Fruit fly (Drosophila melanogaster) whole organism, embryonic: Measurements from ENCODE around the gene Kah.

Experiments
- Atf-2 ChIP-seq: fragments of 200-800 bp; sonication (Bioruptor generic); optimal IDR thresholded peaks from 2 replicates; lab custom pipeline; 2016; ENCODE audit warnings: missing biosample characterization, missing genetic modification characterization
- Atf3 ChIP-seq: fragments of 200-800 bp; sonication (Bioruptor generic); optimal IDR thresholded peaks from 3 replicates; lab custom pipeline; 2016; ENCODE audit warnings: missing biosample characterization, missing genetic modification characterization
- Bteb2 ChIP-seq: fragments of 200-800 bp; sonication (Bioruptor generic); optimal IDR thresholded peaks from 2 replicates; lab custom pipeline; 2016; ENCODE audit warnings: missing biosample characterization, missing genetic modification characterization
- CG10366 ChIP-seq: fragments of 200-800 bp; sonication (Bioruptor generic); IDR thresholded peaks from 2 replicates; pipeline ENCODE4 v1.3.6; 2022; ENCODE audit warnings: missing biosample characterization, missing genetic modification characterization
- CG11085 ChIP-seq: fragments of 200-800 bp; sonication (Bioruptor generic); IDR thresholded peaks from 2 replicates; pipeline ENCODE4 v1.3.6; 2022; ENCODE audit warnings: missing biosample characterization, missing genetic modification characterization
- CG11723 ChIP-seq: fragments of 200-800 bp; sonication (Bioruptor generic); optimal IDR thresholded peaks from 2 replicates; lab custom pipeline; 2017; ENCODE audit warnings: missing biosample characterization, mild to moderate bottlenecking, missing genetic modification characterization
- CG13624 ChIP-seq: fragments of 200-800 bp; sonication (Bioruptor generic); optimal IDR thresholded peaks from 2 replicates; lab custom pipeline; 2016; ENCODE audit warnings: missing biosample characterization, missing genetic modification characterization
- CG14667 ChIP-seq: fragments of 200-800 bp; sonication (Bioruptor generic); IDR thresholded peaks from 2 replicates; pipeline ENCODE4 v1.3.6; 2022; ENCODE audit warnings: missing biosample characterization, missing genetic modification characterization
- CG17912 ChIP-seq: fragments of 200-800 bp; sonication (Bioruptor generic); optimal IDR thresholded peaks from 2 replicates; lab custom pipeline; 2018; ENCODE audit warnings: missing biosample characterization, mild to moderate bottlenecking, missing genetic modification characterization
- CG18262 ChIP-seq: fragments of 200-800 bp; optimal IDR thresholded peaks from 3 replicates; lab custom pipeline; 2019; ENCODE audit warnings: missing biosample characterization, mild to moderate bottlenecking, missing genetic modification characterization, moderate library complexity
- CG18476 ChIP-seq: fragments of 200-800 bp; sonication (Bioruptor generic); optimal IDR thresholded peaks from 2 replicates; lab custom pipeline; 2016; ENCODE audit warnings: missing biosample characterization, mild to moderate bottlenecking, missing genetic modification characterization
- CG2678 ChIP-seq: fragments of 200-800 bp; sonication (Bioruptor generic); optimal IDR thresholded peaks from 3 replicates; lab custom pipeline; 2019; ENCODE audit warnings: missing biosample characterization, mild to moderate bottlenecking, missing genetic modification characterization, moderate library complexity
- CG2712 ChIP-seq: fragments of 200-800 bp; optimal IDR thresholded peaks from 3 replicates; lab custom pipeline; 2019; ENCODE audit warnings: missing biosample characterization, mild to moderate bottlenecking, missing genetic modification characterization, moderate library complexity
- CG31224 ChIP-seq: fragments of 200-800 bp; sonication (Bioruptor generic); IDR thresholded peaks from 2 replicates; pipeline ENCODE4 v1.3.6; 2022; ENCODE audit warnings: missing biosample characterization, missing genetic modification characterization
- CG3847 ChIP-seq: fragments of 200-800 bp; sonication (Bioruptor generic); IDR thresholded peaks from 2 replicates; pipeline ENCODE4 v1.3.6; 2022; ENCODE audit warnings: missing biosample characterization, missing genetic modification characterization
- CG4328 ChIP-seq: fragments of 200-800 bp; sonication (Bioruptor generic); optimal IDR thresholded peaks from 3 replicates; lab custom pipeline; 2017; ENCODE audit warnings: missing biosample characterization, missing genetic modification reagents, missing genetic modification characterization
- CG5953 ChIP-seq: fragments of 200-800 bp; sonication (Bioruptor generic); IDR thresholded peaks from 2 replicates; pipeline ENCODE4 v1.3.6; 2022; ENCODE audit warnings: missing biosample characterization, missing genetic modification characterization
- CG8290 ChIP-seq, 3 experiments: fragments of 200-800 bp; sonication (Bioruptor generic); optimal IDR thresholded peaks; 2 replicates each; lab custom pipeline; 2016 to 2019; ENCODE audit warnings: missing biosample characterization in 3 of 3, missing genetic modification characterization in 3 of 3, mild to moderate bottlenecking in 2 of 3, moderate library complexity in 1 of 3
- CG8765 ChIP-seq: fragments of 200-800 bp; sonication (Bioruptor generic); IDR thresholded peaks from 2 replicates; pipeline ENCODE4 v1.3.6; 2022; ENCODE audit warnings: missing biosample characterization, missing genetic modification characterization
- CG9215 ChIP-seq: fragments of 200-800 bp; sonication (Bioruptor generic); IDR thresholded peaks from 2 replicates; pipeline ENCODE4 v1.3.6; 2022; ENCODE audit warnings: missing biosample characterization, missing genetic modification characterization
- CG9727 ChIP-seq: fragments of 200-800 bp; sonication (Bioruptor generic); optimal IDR thresholded peaks from 3 replicates; lab custom pipeline; 2017; ENCODE audit warnings: missing biosample characterization, mild to moderate bottlenecking, missing genetic modification characterization
- CG9817 ChIP-seq: fragments of 200-800 bp; sonication (Bioruptor generic); optimal IDR thresholded peaks from 2 replicates; lab custom pipeline; 2018; ENCODE audit warnings: missing biosample characterization, mild to moderate bottlenecking, missing genetic modification characterization, moderate library complexity
- Camta ChIP-seq: fragments of 200-800 bp; sonication (Bioruptor generic); optimal IDR thresholded peaks from 2 replicates; lab custom pipeline; 2016; ENCODE audit warnings: missing biosample characterization, missing genetic modification characterization
- Fer1 ChIP-seq: fragments of 200-800 bp; sonication (Bioruptor generic); optimal IDR thresholded peaks from 2 replicates; lab custom pipeline; 2017; ENCODE audit warnings: missing biosample characterization, mild to moderate bottlenecking, missing genetic modification characterization
- HLH3B ChIP-seq: fragments of 200-800 bp; sonication (Bioruptor generic); IDR thresholded peaks from 2 replicates; pipeline ENCODE4 v1.3.6; 2022; ENCODE audit warnings: missing biosample characterization, missing genetic modification characterization
- HmgD ChIP-seq: fragments of 200-800 bp; sonication (Bioruptor generic); optimal IDR thresholded peaks from 3 replicates; lab custom pipeline; 2016; ENCODE audit warnings: missing biosample characterization, missing genetic modification characterization
- Hr3 ChIP-seq: fragments of 200-800 bp; sonication (Bioruptor generic); optimal IDR thresholded peaks from 3 replicates; lab custom pipeline; 2016; ENCODE audit warnings: missing biosample characterization, missing genetic modification characterization
- Hsf ChIP-seq: fragments of 200-800 bp; sonication (Bioruptor generic); optimal IDR thresholded peaks from 3 replicates; lab custom pipeline; 2016; ENCODE audit warnings: missing biosample characterization, missing genetic modification characterization
- NC2β ChIP-seq: fragments of 200-800 bp; sonication (Bioruptor generic); optimal IDR thresholded peaks from 2 replicates; lab custom pipeline; 2016; ENCODE audit warnings: missing biosample characterization, missing genetic modification characterization
- Ptx1 ChIP-seq: fragments of 200-800 bp; sonication (Bioruptor generic); IDR thresholded peaks from 2 replicates; pipeline ENCODE4 v1.3.6; 2022; ENCODE audit warnings: missing biosample characterization, missing genetic modification characterization
- abd-A ChIP-seq: fragments of 200-800 bp; sonication (Bioruptor generic); optimal IDR thresholded peaks from 3 replicates; lab custom pipeline; 2019; ENCODE audit warnings: missing biosample characterization, mild to moderate bottlenecking, missing genetic modification characterization, moderate library complexity
- ac ChIP-seq: fragments of 200-800 bp; sonication (Bioruptor generic); optimal IDR thresholded peaks from 3 replicates; lab custom pipeline; 2017; ENCODE audit warnings: missing biosample characterization, mild to moderate bottlenecking, missing genetic modification characterization
- az2 ChIP-seq: fragments of 200-800 bp; sonication (Bioruptor generic); optimal IDR thresholded peaks from 3 replicates; lab custom pipeline; 2016; ENCODE audit warnings: missing biosample characterization, missing genetic modification characterization
- chm ChIP-seq: fragments of 200-800 bp; sonication (Bioruptor generic); IDR thresholded peaks from 2 replicates; pipeline ENCODE4 v1.3.6; 2022; ENCODE audit warnings: missing biosample characterization, missing genetic modification characterization
- chn ChIP-seq: fragments of 200-800 bp; sonication (Bioruptor generic); optimal IDR thresholded peaks from 2 replicates; lab custom pipeline; 2016; ENCODE audit warnings: missing biosample characterization, missing genetic modification characterization
- dm ChIP-seq: fragments of 200-800 bp; sonication (Bioruptor generic); optimal IDR thresholded peaks from 3 replicates; lab custom pipeline; 2016; ENCODE audit warnings: missing biosample characterization, missing genetic modification characterization
- fd3F ChIP-seq: fragments of 200-800 bp; sonication (Bioruptor generic); optimal IDR thresholded peaks from 2 replicates; lab custom pipeline; 2018; ENCODE audit warnings: missing biosample characterization, mild to moderate bottlenecking, missing genetic modification characterization, moderate library complexity
- lilli ChIP-seq: fragments of 200-800 bp; sonication (Bioruptor generic); optimal IDR thresholded peaks from 3 replicates; lab custom pipeline; 2016; ENCODE audit warnings: missing biosample characterization, missing genetic modification characterization
- onecut ChIP-seq: fragments of 200-800 bp; sonication (Bioruptor generic); IDR thresholded peaks from 2 replicates; pipeline ENCODE4 v1.3.6; 2022; ENCODE audit warnings: missing biosample characterization, missing genetic modification characterization
- pho ChIP-seq: fragments of 200-800 bp; sonication (Bioruptor generic); optimal IDR thresholded peaks from 2 replicates; lab custom pipeline; 2016; ENCODE audit warnings: missing biosample characterization, missing genetic modification characterization
- pita ChIP-seq: fragments of 200-800 bp; sonication (Bioruptor generic); optimal IDR thresholded peaks from 2 replicates; lab custom pipeline; 2017; ENCODE audit warnings: missing biosample characterization, mild to moderate bottlenecking, missing genetic modification characterization
- scrt ChIP-seq: fragments of 200-800 bp; sonication (Bioruptor generic); optimal IDR thresholded peaks from 2 replicates; lab custom pipeline; 2018; ENCODE audit warnings: missing biosample characterization, mild to moderate bottlenecking, missing genetic modification characterization, moderate library complexity
- sd ChIP-seq: fragments of 200-800 bp; sonication (Bioruptor generic); optimal IDR thresholded peaks from 3 replicates; lab custom pipeline; 2018; ENCODE audit warnings: missing biosample characterization, mild to moderate bottlenecking, missing genetic modification characterization, moderate library complexity
- sens ChIP-seq: fragments of 200-800 bp; sonication (Bioruptor generic); peaks from one replicate; lab custom pipeline; 2016; ENCODE audit warnings: missing biosample characterization, missing genetic modification characterization
- slou ChIP-seq: fragments of 200-800 bp; sonication (Bioruptor generic); optimal IDR thresholded peaks from 3 replicates; lab custom pipeline; 2016; ENCODE audit warnings: missing biosample characterization, missing genetic modification characterization
- tin ChIP-seq: fragments of 200-800 bp; sonication (Bioruptor generic); optimal IDR thresholded peaks from 3 replicates; lab custom pipeline; 2016; ENCODE audit warnings: missing biosample characterization, missing genetic modification characterization
- toy ChIP-seq: fragments of 200-800 bp; sonication (Bioruptor generic); IDR thresholded peaks from 2 replicates; pipeline ENCODE4 v1.3.6; 2022; ENCODE audit warnings: missing biosample characterization, missing genetic modification characterization
- twi ChIP-seq: fragments of 200-800 bp; optimal IDR thresholded peaks from 2 replicates; lab custom pipeline; 2019; ENCODE audit warnings: missing biosample characterization, mild to moderate bottlenecking, missing genetic modification characterization, moderate library complexity
- vfl ChIP-seq: fragments of 200-800 bp; sonication (Bioruptor generic); optimal IDR thresholded peaks from 2 replicates; lab custom pipeline; 2016; ENCODE audit warnings: missing biosample characterization, missing genetic modification characterization
- wek ChIP-seq: fragments of 200-800 bp; sonication (Bioruptor generic); optimal IDR thresholded peaks from 3 replicates; lab custom pipeline; 2018; ENCODE audit warnings: missing biosample characterization, mild to moderate bottlenecking, missing genetic modification characterization, moderate library complexity
- zfh1 ChIP-seq: fragments of 200-800 bp; sonication (Bioruptor generic); IDR thresholded peaks from 3 replicates; pipeline ENCODE4 v1.3.6; 2022; ENCODE audit warnings: missing biosample characterization, missing genetic modification characterization

The Kah gene

DNA sequence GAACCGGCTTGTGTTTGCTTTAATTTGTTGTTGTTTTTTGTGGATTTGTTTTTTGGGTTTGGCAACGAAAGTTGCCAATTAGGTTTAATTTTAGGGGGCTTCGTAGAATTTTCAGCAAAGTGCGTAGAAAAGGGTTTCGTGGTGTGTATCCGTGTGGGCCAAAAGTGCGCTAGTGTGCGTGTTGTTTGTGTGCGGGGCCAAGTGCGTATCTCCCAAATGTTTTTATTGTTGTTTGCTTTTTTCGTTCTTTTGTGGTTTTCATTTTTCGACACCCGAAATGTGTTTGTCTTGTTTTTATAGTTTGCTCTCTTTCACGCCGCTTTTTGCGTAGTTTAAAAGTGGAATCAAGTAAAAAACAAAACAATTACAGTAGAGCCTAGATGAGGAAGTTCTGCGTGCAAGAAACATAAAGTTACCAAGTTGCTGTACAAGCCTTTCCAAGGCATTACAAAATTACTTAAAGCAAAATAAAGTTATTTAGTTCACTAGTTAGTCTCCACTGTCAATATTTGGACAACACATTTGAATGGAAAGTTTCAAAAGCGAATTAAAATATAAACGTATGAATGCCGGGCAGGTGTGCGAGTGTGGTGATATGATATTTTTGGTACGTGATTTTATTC lies 42.1 kb downstream of the Kah start (continued):
- TF ChIP-seq onecut (GFP tag; lab: Robert Waterston, UW) (peak; percentile 12; the same call in 1 of the 2 replicates), CG2678 (tag; lab: Kevin White, UChicago) (peak; percentile 86), wek (no peak), CG5953 (GFP tag; lab: Robert Waterston, UW) (no peak), chn (GFP tag; lab: Kevin White, UChicago) (peak; percentile 63), Atf3 (GFP tag; lab: Kevin White, UChicago) (no peak), Hr3 (GFP tag; lab: Kevin White, UChicago) (peak; percentile 15), ac (GFP tag; lab: Kevin White, UChicago) (no peak), dm (GFP tag; lab: Kevin White, UChicago) (peak; percentile 20), chm (no peak; the same call in 1 of the 2 replicates), Fer1 (GFP tag; lab: Kevin White, UChicago) (peak; percentile 71), Atf-2 (GFP tag; lab: Kevin White, UChicago) (peak; percentile 66), CG2712 (peak; percentile 37), Bteb2 (peak; percentile 87), pita (GFP tag; lab: Kevin White, UChicago) (no peak), az2 (GFP tag; lab: Kevin White, UChicago) (peak; percentile 58), Hsf (GFP tag; lab: Kevin White, UChicago) (peak; percentile 84), HmgD (GFP tag; lab: Kevin White, UChicago) (peak; percentile 8), sd (tag; lab: Kevin White, UChicago) (peak; percentile 76), CG11085 (GFP tag; lab: Robert Waterston, UW) (peak; percentile 90), CG9727 (GFP tag; lab: Kevin White, UChicago) (peak; percentile 84), CG18476 (GFP tag; lab: Kevin White, UChicago) (peak; percentile 16), CG9215 (peak; percentile 92), CG3847 (GFP tag; lab: Robert Waterston, UW) (peak; percentile 89), Camta (peak; percentile 61), CG18262 (tag; lab: Kevin White, UChicago) (peak; percentile 20), lilli (GFP tag; lab: Kevin White, UChicago) (peak; percentile 95), CG8290 (GFP tag; optimal IDR thresholded peaks at IDR 0.05; lab: Kevin White, UChicago) (no peak), CG8290 (tag; optimal IDR thresholded peaks at IDR 0.05; lab: Kevin White, UChicago) (peak in 1 of 2 experiments; percentile 96), HLH3B (GFP tag; lab: Robert Waterston, UW) (peak; percentile 46; the same call in 1 of the 2 replicates), CG13624 (GFP tag; lab: Kevin White, UChicago) (peak; percentile 96), CG8765 (peak; percentile 72; the same call in 1 of the 2 replicates), tin (GFP tag; lab: Kevin White, UChicago) (peak; percentile 47), slou (peak; percentile 45), CG31224 (peak; percentile 89), scrt (peak; percentile 78), Ptx1 (GFP tag; lab: Robert Waterston, UW) (peak; percentile 83), CG4328 (GFP tag; lab: Kevin White, UChicago) (peak; percentile 43), NC2β (GFP tag; lab: Kevin White, UChicago) (peak; percentile 21), CG17912 (GFP tag; lab: Kevin White, UChicago) (no peak), toy (GFP tag; lab: Robert Waterston, UW) (peak; percentile 67), CG11723 (GFP tag; lab: Kevin White, UChicago) (peak; percentile 48), vfl (GFP tag; lab: Kevin White, UChicago) (peak; percentile 94), fd3F (GFP tag; lab: Kevin White, UChicago) (peak; percentile 85), CG9817 (tag; lab: Kevin White, UChicago) (peak; percentile 90), CG14667 (GFP tag; lab: Robert Waterston, UW) (peak; percentile 76), sens (GFP tag; lab: Kevin White, UChicago) (peak; percentile 87), zfh1 (GFP tag; lab: Robert Waterston, UW) (peak; percentile 68; the same call in 2 of the 3 replicates), CG10366 (GFP tag; lab: Robert Waterston, UW) (peak; percentile 79), twi (peak; percentile 9), pho (GFP tag; lab: Kevin White, UChicago) (peak; percentile 94), abd-A (tag; lab: Kevin White, UChicago) (peak; percentile 62)
